Fruit fly (Drosophila melanogaster): Measurements from ENCODE around the gene CG43679.

The CG43679 gene

DNA sequence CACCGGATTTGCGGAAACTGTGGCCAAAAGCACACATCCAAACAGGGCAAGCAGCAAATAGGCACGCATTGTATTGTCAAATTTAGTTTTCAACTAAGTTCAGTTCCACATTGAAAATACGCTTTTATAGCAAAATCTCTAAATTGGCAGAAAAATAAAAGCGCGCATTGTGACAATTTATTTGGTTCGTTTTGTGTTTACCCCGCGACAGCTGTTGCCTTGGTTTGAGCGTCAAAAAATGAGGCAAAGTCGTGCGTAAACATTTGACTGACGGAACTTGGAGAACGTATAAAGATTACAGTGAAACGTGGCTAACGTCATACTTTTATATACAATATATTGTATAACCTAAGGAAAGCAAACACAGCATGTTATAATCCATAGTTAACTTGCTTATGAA lies 2.8 kb upstream of the CG43679 start, which contains the start of gene CG18649:
Gene CG18649 (minus strand): TSS at position 101 of the 400 bp plus-strand sequence.
- TF ChIP-seq Blimp-1 (GFP tag; optimal IDR thresholded peaks at IDR 0.05): no peak
- no peak for TF ChIP-seq CG3032 (tag; optimal IDR thresholded peaks at IDR 0.05)
- no peak for TF ChIP-seq CG11902 (GFP tag; optimal IDR thresholded peaks at IDR 0.05)
- TF ChIP-seq CG8632 (GFP tag; optimal IDR thresholded peaks at IDR 0.05): no peak
- TF ChIP-seq spab (GFP tag; optimal IDR thresholded peaks at IDR 0.05): no peak
- peak; percentile 62 for TF ChIP-seq fkh (GFP tag; optimal IDR thresholded peaks at IDR 0.05)
- TF ChIP-seq CG34406 (GFP tag; optimal IDR thresholded peaks at IDR 0.05): no peak

dm6 chr3L:15053251-15053650 lies 2.0 kb upstream of the CG43679 start, which contains the start of gene CG43680:
Gene CG43680, minus strand, starts transcription at chr3L:15053351.
- no peak for TF ChIP-seq CG8632 (GFP tag; optimal IDR thresholded peaks at IDR 0.05)
- no peak for TF ChIP-seq fd59A (GFP tag; optimal IDR thresholded peaks at IDR 0.05)
- TF ChIP-seq CG11902 (GFP tag; optimal IDR thresholded peaks at IDR 0.05): no peak
- no peak for TF ChIP-seq Hr39 (GFP tag; optimal IDR thresholded peaks at IDR 0.05)
- TF ChIP-seq fd85E (GFP tag; optimal IDR thresholded peaks at IDR 0.05): no peak
- TF ChIP-seq Eip78C (GFP tag): no peak
- TF ChIP-seq CG8319 (GFP tag; optimal IDR thresholded peaks at IDR 0.05): no peak
- no peak for TF ChIP-seq dsx (GFP tag; optimal IDR thresholded peaks at IDR 0.05; ENCODE audit: poor library complexity, severe bottlenecking)
- TF ChIP-seq CG3032 (tag; optimal IDR thresholded peaks at IDR 0.05): no peak
- TF ChIP-seq CG34406 (GFP tag; optimal IDR thresholded peaks at IDR 0.05): no peak
- no peak for TF ChIP-seq acj6 (GFP tag; optimal IDR thresholded peaks at IDR 0.05)
- no peak for TF ChIP-seq fkh (GFP tag; optimal IDR thresholded peaks at IDR 0.05)
- no peak for TF ChIP-seq OdsH (GFP tag; optimal IDR thresholded peaks at IDR 0.05)
- no peak for TF ChIP-seq Ets21C (GFP tag; optimal IDR thresholded peaks at IDR 0.05)
- no peak for TF ChIP-seq Gug (GFP tag; IDR thresholded peaks at IDR 0.05)
- TF ChIP-seq CG10669 (GFP tag; optimal IDR thresholded peaks at IDR 0.05): no peak

dm6 chr3L:15052390-15052789 lies 1.2 kb upstream of the CG43679 start, which contains the start of gene CG13461:
Gene CG13461, minus strand, starts transcription at chr3L:15052490.
- TF ChIP-seq lz (GFP tag; optimal IDR thresholded peaks at IDR 0.05) (no peak), CG4318 (GFP tag; optimal IDR thresholded peaks at IDR 0.05) (no peak), CG8319 (GFP tag; optimal IDR thresholded peaks at IDR 0.05) (no peak), Ets96B (tag; optimal IDR thresholded peaks at IDR 0.05) (no peak), CG7368 (GFP tag; optimal IDR thresholded peaks at IDR 0.05) (no peak), CG1621 (tag; optimal IDR thresholded peaks at IDR 0.05) (no peak), Eip78C (GFP tag) (no peak), CG6808 (GFP tag; optimal IDR thresholded peaks at IDR 0.05) (no peak), achi (GFP tag; optimal IDR thresholded peaks at IDR 0.05) (no peak), CG31627 (GFP tag; optimal IDR thresholded peaks at IDR 0.05) (no peak), Hr39 (GFP tag; optimal IDR thresholded peaks at IDR 0.05) (no peak), Gug (GFP tag; IDR thresholded peaks at IDR 0.05) (no peak), esn (GFP tag; optimal IDR thresholded peaks at IDR 0.05) (no peak), fkh (GFP tag; optimal IDR thresholded peaks at IDR 0.05) (no peak), CG6276 (GFP tag; optimal IDR thresholded peaks at IDR 0.05) (no peak), svp (GFP tag) (no peak), CG11294 (GFP tag; IDR thresholded peaks at IDR 0.05) (no peak), Sox15 (GFP tag; optimal IDR thresholded peaks at IDR 0.05) (no peak)

- TF ChIP-seq CG11294 (GFP tag; IDR thresholded peaks at IDR 0.05): no peak
- TF ChIP-seq esn (GFP tag; optimal IDR thresholded peaks at IDR 0.05): no peak
- no peak for TF ChIP-seq dac (GFP tag; optimal IDR thresholded peaks at IDR 0.05)
- TF ChIP-seq fd59A (GFP tag; optimal IDR thresholded peaks at IDR 0.05): no peak
- TF ChIP-seq salr (GFP tag; optimal IDR thresholded peaks at IDR 0.05): no peak
- no peak for TF ChIP-seq CG15336 (GFP tag; IDR thresholded peaks at IDR 0.05)
- TF ChIP-seq CG6276 (GFP tag; optimal IDR thresholded peaks at IDR 0.05): no peak
- TF ChIP-seq acj6 (GFP tag; optimal IDR thresholded peaks at IDR 0.05): no peak
- TF ChIP-seq achi (GFP tag; optimal IDR thresholded peaks at IDR 0.05): no peak
- no peak for TF ChIP-seq dsx (GFP tag; optimal IDR thresholded peaks at IDR 0.05; ENCODE audit: poor library complexity, severe bottlenecking)
- TF ChIP-seq Ets96B (tag; optimal IDR thresholded peaks at IDR 0.05): no peak
- no peak for TF ChIP-seq CG3919 (GFP tag; optimal IDR thresholded peaks at IDR 0.05)
- no peak for TF ChIP-seq CG8119 (GFP tag; IDR thresholded peaks at IDR 0.05)
- no peak for TF ChIP-seq net (GFP tag; optimal IDR thresholded peaks at IDR 0.05)
- TF ChIP-seq pdm3 (GFP tag; optimal IDR thresholded peaks at IDR 0.05): no peak
- TF ChIP-seq Hr38 (GFP tag; optimal IDR thresholded peaks at IDR 0.05): no peak
- no peak for TF ChIP-seq svp (GFP tag)
These were observed 519 bp downstream of the CG43679 start, which contains the start of gene CG12310 for dm6 chr3L:15050706-15051105. Gene CG12310, minus strand, starts transcription at chr3L:15050806.

All from whole organism, prepupa.